Worm (Caenorhabditis elegans) whole organism, midembryonic: ENCODE measurements around the gene str-196.

Experiments
- T22C8.4 ChIP-seq: fragments of 200-800 bp; sonication (Bioruptor generic); IDR thresholded peaks from 2 replicates; pipeline ENCODE4 v1.3.6; 2022; ENCODE audit warnings: missing genetic modification characterization, missing compliant biosample characterization
- cog-1 ChIP-seq: sonication (generic microtip); optimal IDR thresholded peaks from 2 replicates; lab custom pipeline; 2016; ENCODE audit warnings: missing genetic modification characterization, missing compliant biosample characterization
- flt-1 ChIP-seq: fragments of 200-800 bp; sonication (Bioruptor generic); IDR thresholded peaks from 2 replicates; pipeline ENCODE4 v1.3.6; 2022; ENCODE audit warnings: missing genetic modification characterization, missing compliant biosample characterization
- klf-2 ChIP-seq: fragments of 200-800 bp; sonication (Bioruptor generic); conservative IDR thresholded peaks from 2 replicates; pipeline ENCODE4 v1.3.6; 2022; ENCODE audit warnings: missing genetic modification reagents, missing genetic modification characterization, missing compliant biosample characterization
- med-1 ChIP-seq: sonication (generic microtip); optimal IDR thresholded peaks from 2 replicates; lab custom pipeline; 2017; ENCODE audit warnings: missing genetic modification characterization, mild to moderate bottlenecking, missing compliant biosample characterization, antibody characterized with exemption, missing genetic modification reagents; ENCODE audit not compliant: insufficient read depth
- ref-1 ChIP-seq: fragments of 200-800 bp; sonication (Bioruptor generic); conservative IDR thresholded peaks from 2 replicates; pipeline ENCODE4 v1.3.6; 2022; ENCODE audit warnings: missing genetic modification reagents, missing genetic modification characterization, missing compliant biosample characterization
- tab-1 ChIP-seq: fragments of 200-800 bp; sonication (Bioruptor generic); IDR thresholded peaks from 2 replicates; pipeline ENCODE4 v1.3.6; 2022; ENCODE audit warnings: missing genetic modification characterization, missing compliant biosample characterization
- ztf-23 ChIP-seq: fragments of 200-800 bp; sonication (Bioruptor generic); IDR thresholded peaks from 2 replicates; pipeline ENCODE4 v1.3.6; 2022; ENCODE audit warnings: missing genetic modification reagents, missing genetic modification characterization, missing compliant biosample characterization
- ztf-29 ChIP-seq: fragments of 200-800 bp; sonication (Bioruptor generic); IDR thresholded peaks from 2 replicates; pipeline ENCODE4 v1.3.6; 2022; ENCODE audit warnings: missing genetic modification reagents, missing genetic modification characterization, missing compliant biosample characterization

str-196 gene

ce11 chrV:527602-528001 lies 36.1 kb downstream of the str-196 start, which contains the start of gene srw-108:
TSS of gene srw-108 (plus strand) at chrV:527902.
- TF ChIP-seq klf-2 (GFP tag; lab: Robert Waterston, UW) (no peak), tab-1 (GFP tag; lab: Robert Waterston, UW) (no peak), cog-1 (tag; lab: Kevin White, UChicago) (no peak), ztf-23 (GFP tag; lab: Robert Waterston, UW) (no peak), med-1 (no peak), T22C8.4 (no peak)

ce11 chrV:532046-532445 lies 40.5 kb downstream of the str-196 start, which contains the start of gene nhr-58:
TSS of gene nhr-58 (plus strand) at chrV:532259.
- TF ChIP-seq ztf-29 (GFP tag; lab: Robert Waterston, UW): 0 out of 2 replicates have a peak, but pooled peaks have one; percentile 10
- peak; percentile 47 for TF ChIP-seq cog-1 (tag; lab: Kevin White, UChicago)
- TF ChIP-seq ztf-23 (GFP tag; lab: Robert Waterston, UW): no peak

- TF ChIP-seq med-1 (no peak), flt-1 (GFP tag; lab: Robert Waterston, UW) (no peak), cog-1 (tag; lab: Kevin White, UChicago) (no peak), ref-1 (GFP tag; lab: Robert Waterston, UW) (no peak), T22C8.4 (no peak), ztf-29 (GFP tag; lab: Robert Waterston, UW) (no peak)
Observed at ce11 chrV:534176-534575, 42.6 kb downstream of the str-196 start, which contains the start of gene nhr-132. TSS of gene nhr-132 (plus strand) at chrV:534446.

- TF ChIP-seq ref-1 (GFP tag; lab: Robert Waterston, UW) (no peak), cog-1 (tag; lab: Kevin White, UChicago) (no peak), ztf-29 (GFP tag; lab: Robert Waterston, UW) (no peak), tab-1 (GFP tag; lab: Robert Waterston, UW) (no peak), med-1 (no peak), ztf-23 (GFP tag; lab: Robert Waterston, UW) (no peak)
Observed at ce11 chrV:536571-536970, 45.0 kb downstream of the str-196 start, which contains the start of gene C14C6.5. TSS of gene C14C6.5 (plus strand) at chrV:536628.

ce11 chrV:539040-539510 lies 47.5 kb downstream of the str-196 start, which contains the start of gene nhr-155:
TSS of gene nhr-155 (plus strand) at chrV:539460.
- no peak for TF ChIP-seq flt-1 (GFP tag; lab: Robert Waterston, UW)
- no peak for TF ChIP-seq cog-1 (tag; lab: Kevin White, UChicago)
- TF ChIP-seq tab-1 (GFP tag; lab: Robert Waterston, UW): no peak
- no peak for TF ChIP-seq T22C8.4
- no peak for TF ChIP-seq klf-2 (GFP tag; lab: Robert Waterston, UW)
- TF ChIP-seq ztf-29 (GFP tag; lab: Robert Waterston, UW): no peak
- TF ChIP-seq ref-1 (GFP tag; lab: Robert Waterston, UW): no peak
- TF ChIP-seq med-1: no peak
- TF ChIP-seq ztf-23 (GFP tag; lab: Robert Waterston, UW): no peak

ce11 chrV:541470-541869 lies 49.9 kb downstream of the str-196 start:
- TF ChIP-seq klf-2 (GFP tag; lab: Robert Waterston, UW) (no peak), cog-1 (tag; lab: Kevin White, UChicago) (no peak), ztf-23 (GFP tag; lab: Robert Waterston, UW) (no peak), ztf-29 (GFP tag; lab: Robert Waterston, UW) (no peak), T22C8.4 (no peak), med-1 (no peak), flt-1 (GFP tag; lab: Robert Waterston, UW) (no peak), ref-1 (GFP tag; lab: Robert Waterston, UW) (no peak)

ce11 chrV:543169-543568 lies 51.6 kb downstream of the str-196 start, which contains the start of gene C14C6.3:
TSS of gene C14C6.3 (plus strand) at chrV:543469.
- no peak for TF ChIP-seq ztf-29 (GFP tag; lab: Robert Waterston, UW)
- TF ChIP-seq T22C8.4: no peak
- TF ChIP-seq tab-1 (GFP tag; lab: Robert Waterston, UW): no peak
- TF ChIP-seq ztf-23 (GFP tag; lab: Robert Waterston, UW): no peak
- TF ChIP-seq cog-1 (tag; lab: Kevin White, UChicago): no peak
- no peak for TF ChIP-seq flt-1 (GFP tag; lab: Robert Waterston, UW)
- no peak for TF ChIP-seq klf-2 (GFP tag; lab: Robert Waterston, UW)
- TF ChIP-seq ref-1 (GFP tag; lab: Robert Waterston, UW): no peak
- no peak for TF ChIP-seq med-1
